Worm (Caenorhabditis elegans): ENCODE data around the gene nhr-177.

The nhr-177 gene

DNA sequence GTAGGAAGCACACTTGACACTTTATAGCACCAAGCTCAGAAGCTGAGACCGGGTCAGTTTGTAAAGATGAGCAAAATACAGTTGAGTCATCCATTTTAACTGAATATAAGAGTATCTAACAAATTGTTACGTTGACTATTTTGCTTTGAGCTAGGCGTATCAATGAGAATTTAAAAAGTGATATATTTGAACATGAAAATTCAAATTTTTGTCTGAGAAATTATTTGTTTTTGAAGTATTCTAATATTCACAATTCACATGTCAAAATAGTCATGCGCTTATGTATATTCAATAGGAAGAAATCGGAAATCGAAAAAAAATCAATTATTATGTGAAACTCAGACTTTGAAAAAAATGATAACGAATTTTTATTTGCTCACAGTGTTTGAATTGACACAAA is 14.3 kb downstream of the nhr-177 start, which contains the start of gene nhr-110:
Gene nhr-110 (minus strand): TSS at position 101 of the 400 bp plus-strand sequence.
- TF ChIP-seq nfya-2 (GFP tag; IDR thresholded peaks at IDR 0.05), result no peak

DNA sequence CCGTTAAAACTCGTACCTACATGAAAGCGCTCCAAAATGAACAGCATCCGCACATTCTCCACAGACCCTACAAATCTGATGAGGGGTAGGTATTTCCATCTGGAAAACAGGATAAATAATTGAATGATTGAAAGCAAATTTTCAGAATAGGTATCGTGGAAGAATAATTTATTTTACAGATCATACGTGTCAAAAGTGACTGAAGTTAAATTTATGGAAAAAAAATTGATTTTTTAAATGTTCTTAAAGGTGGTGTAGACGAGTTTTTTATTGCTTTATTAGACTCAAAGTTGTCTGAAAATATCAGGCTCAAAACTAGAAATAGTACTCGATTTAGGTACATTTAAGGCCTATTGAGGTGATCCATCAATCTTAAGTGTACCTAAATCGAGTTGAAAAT is 16.7 kb downstream of the nhr-177 start, which contains the start of gene nhr-237:
Gene nhr-237 (minus strand): TSS at position 101 of the 400 bp plus-strand sequence.
- TF ChIP-seq let-607 (tag; optimal IDR thresholded peaks at IDR 0.05) (no peak), cebp-2 (GFP tag; IDR thresholded peaks at IDR 0.05) (no peak), ets-4 (GFP tag; optimal IDR thresholded peaks at IDR 0.05) (no peak), xnd-1 (tag; optimal IDR thresholded peaks at IDR 0.05) (no peak)

DNA sequence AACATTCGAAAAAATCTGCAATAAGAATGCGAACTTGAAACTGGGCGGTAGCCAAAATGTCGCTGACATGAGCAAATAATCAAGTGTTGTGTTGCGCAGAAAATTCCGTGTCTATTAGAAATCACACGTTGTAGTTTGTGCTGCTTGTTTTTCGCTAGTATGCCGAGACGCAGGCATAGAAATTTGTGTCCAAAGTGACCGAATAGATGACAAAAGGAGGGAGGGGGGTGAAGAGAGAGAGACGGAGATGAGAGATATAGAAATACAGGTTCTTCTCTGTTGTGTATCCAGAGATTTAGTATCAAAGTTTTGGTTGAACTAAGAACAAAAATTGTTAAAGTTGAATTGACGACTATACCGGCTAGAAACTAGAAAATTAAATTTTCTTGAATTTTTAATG is 17.2 kb downstream of the nhr-177 start:
- peak; percentile 22 for TF ChIP-seq lin-40 (tag; optimal IDR thresholded peaks at IDR 0.05)
- TF ChIP-seq madf-3 (GFP tag; IDR thresholded peaks at IDR 0.05), result no peak
- TF ChIP-seq lin-26 (GFP tag; IDR thresholded peaks at IDR 0.05), result peak; percentile 40; the same call in 1 of the 2 replicates
- 0 out of 2 replicates have a peak, but pooled peaks have one; percentile 25 for TF ChIP-seq Y53G8AR.9 (GFP tag; conservative IDR thresholded peaks at IDR 0.05)
- no peak for TF ChIP-seq repo-1 (tag; optimal IDR thresholded peaks at IDR 0.05)

DNA sequence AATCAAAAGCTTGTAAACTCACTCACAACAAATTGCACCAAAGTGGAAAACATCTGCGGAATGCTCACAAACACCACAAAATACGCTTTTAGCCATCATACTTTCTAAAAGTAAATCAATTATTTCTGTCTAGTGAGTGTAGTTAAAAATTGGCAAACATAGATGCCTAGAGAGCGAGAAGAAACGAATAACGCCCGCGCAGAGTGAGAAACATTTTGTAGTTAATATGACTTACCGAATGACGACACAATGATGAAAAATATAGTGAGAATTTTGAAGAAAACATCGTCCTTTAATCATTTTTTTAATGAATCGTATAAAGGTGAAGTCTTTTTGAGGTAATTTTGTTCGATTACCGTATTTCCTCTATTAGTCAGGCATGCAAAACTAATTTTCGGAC is 19.3 kb downstream of the nhr-177 start, which contains the start of gene nhr-238:
Gene nhr-238 (minus strand): TSS at position 104 of the 400 bp plus-strand sequence.
- TF ChIP-seq hsf-1 (GFP tag; IDR thresholded peaks at IDR 0.05), result no peak
- TF ChIP-seq nhr-120 (GFP tag; IDR thresholded peaks at IDR 0.05), result no peak
- no peak for TF ChIP-seq F10E7.11 (tag; optimal IDR thresholded peaks at IDR 0.05)

DNA sequence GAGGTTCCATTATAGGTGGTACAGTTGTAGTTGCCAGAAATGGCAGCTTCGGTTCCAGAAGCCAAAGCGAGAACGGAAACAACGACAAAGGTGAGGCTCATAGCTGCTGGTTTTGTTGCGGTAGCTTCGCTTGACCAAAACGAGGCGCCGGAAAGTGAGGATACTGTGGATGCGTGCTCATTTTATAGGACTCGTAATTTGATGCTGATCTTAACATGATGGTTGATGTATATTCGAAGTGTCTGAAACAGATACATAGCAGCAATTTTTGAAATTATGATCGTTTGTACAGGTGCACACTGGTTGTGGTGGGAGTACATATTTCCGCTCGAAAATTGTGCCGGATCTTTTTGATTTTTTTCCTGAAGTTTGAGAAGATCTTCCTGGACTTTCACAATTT is 21.1 kb downstream of the nhr-177 start, which contains the start of gene Y46H3D.8:
Gene Y46H3D.8 (minus strand): TSS at position 101 of the 400 bp plus-strand sequence.
- TF ChIP-seq ama-1 (optimal IDR thresholded peaks at IDR 0.05), result no peak
- no peak for TF ChIP-seq ama-1 (GFP tag; optimal IDR thresholded peaks at IDR 0.05)
- no peak for TF ChIP-seq aptf-2 (GFP tag; conservative IDR thresholded peaks at IDR 0.05)
- no peak for TF ChIP-seq lin-40 (tag; optimal IDR thresholded peaks at IDR 0.05)
- TF ChIP-seq T07F8.4 (tag; optimal IDR thresholded peaks at IDR 0.05), result no peak
- TF ChIP-seq cebp-2 (GFP tag; IDR thresholded peaks at IDR 0.05), result no peak
- TF ChIP-seq snpc-1.1 (tag; optimal IDR thresholded peaks at IDR 0.05; ENCODE audit: insufficient read depth), result no peak
- no peak for TF ChIP-seq madf-6 (GFP tag; IDR thresholded peaks at IDR 0.05)
- TF ChIP-seq madf-3 (GFP tag; IDR thresholded peaks at IDR 0.05), result no peak
- TF ChIP-seq hmg-20 (GFP tag; IDR thresholded peaks at IDR 0.05), result no peak
- TF ChIP-seq lsy-27 (tag; optimal IDR thresholded peaks at IDR 0.05; ENCODE audit: borderline replicate concordance, insufficient read depth), result no peak
- TF ChIP-seq ztf-26 (tag; optimal IDR thresholded peaks at IDR 0.05), result no peak
- no peak for TF ChIP-seq lir-1 (GFP tag; conservative IDR thresholded peaks at IDR 0.05)
- TF ChIP-seq him-1 (tag; optimal IDR thresholded peaks at IDR 0.05), result no peak
- no peak for TF ChIP-seq egl-44 (GFP tag; IDR thresholded peaks at IDR 0.05)
- no peak for TF ChIP-seq tbp1 (GFP tag; optimal IDR thresholded peaks at IDR 0.05)
- TF ChIP-seq unc-130 (GFP tag; optimal IDR thresholded peaks at IDR 0.05), result no peak
- TF ChIP-seq K12H6.12 (tag; optimal IDR thresholded peaks at IDR 0.05), result no peak
- TF ChIP-seq attf-5 (GFP tag; optimal IDR thresholded peaks at IDR 0.05), result no peak
- no peak for TF ChIP-seq nfya-2 (GFP tag; IDR thresholded peaks at IDR 0.05)

DNA sequence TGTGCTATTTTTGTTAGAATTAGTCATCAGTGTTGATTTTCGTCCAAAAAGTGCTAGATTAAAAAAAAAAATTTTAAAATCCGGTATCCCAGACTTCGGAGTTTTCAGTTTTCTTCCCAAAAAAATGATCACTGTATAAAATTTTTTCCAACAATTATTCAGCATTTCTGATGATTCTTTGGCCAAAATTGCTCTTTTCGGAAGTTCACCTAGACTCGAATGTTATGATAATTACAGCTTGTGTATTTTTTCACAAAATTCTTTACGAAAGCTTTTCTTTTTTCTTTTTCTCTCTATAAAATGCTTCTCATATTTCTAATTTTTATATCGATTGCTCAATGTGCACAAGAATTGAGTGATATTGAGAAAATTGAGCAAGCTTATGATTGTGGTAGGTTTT is 21.7 kb downstream of the nhr-177 start, which contains the start of gene irld-17:
Gene irld-17 (plus strand): TSS at position 301 of the 400 bp plus-strand sequence.
- TF ChIP-seq Y95B8A.8 (GFP tag; IDR thresholded peaks at IDR 0.05) (no peak), aptf-3 (GFP tag; IDR thresholded peaks at IDR 0.05) (no peak), madf-6 (GFP tag; IDR thresholded peaks at IDR 0.05) (no peak), Y79H2A.3 (GFP tag; conservative IDR thresholded peaks at IDR 0.05) (no peak), let-526 (GFP tag; IDR thresholded peaks at IDR 0.05) (no peak), nfya-2 (GFP tag; IDR thresholded peaks at IDR 0.05) (no peak)
